Fruit fly (Drosophila melanogaster) whole organism, adult: Measurements from ENCODE around the gene Zw10.

Source experiments
- CG14711 ChIP-seq: fragments of 200-800 bp; sonication (Bioruptor generic); optimal IDR thresholded peaks from 2 replicates; lab custom pipeline; 2018; ENCODE audit warnings: missing biosample characterization, mild to moderate bottlenecking, missing genetic modification characterization, moderate library complexity
- CG1620 ChIP-seq: fragments of 200-800 bp; sonication (Bioruptor generic); optimal IDR thresholded peaks from 2 replicates; lab custom pipeline; 2016; ENCODE audit warnings: missing biosample characterization, missing genetic modification characterization
- CG7045 ChIP-seq: fragments of 200-800 bp; sonication (Bioruptor generic); optimal IDR thresholded peaks from 2 replicates; lab custom pipeline; 2017; ENCODE audit warnings: missing biosample characterization, mild to moderate bottlenecking, missing genetic modification characterization
- CG7101 ChIP-seq: fragments of 200-800 bp; sonication (Bioruptor generic); optimal IDR thresholded peaks from 2 replicates; lab custom pipeline; 2018; ENCODE audit warnings: missing biosample characterization, mild to moderate bottlenecking, missing genetic modification characterization, moderate library complexity
- Crg-1 ChIP-seq: fragments of 200-800 bp; sonication (Bioruptor generic); optimal IDR thresholded peaks from 2 replicates; lab custom pipeline; 2016; ENCODE audit warnings: missing biosample characterization, missing genetic modification characterization
- Mnt ChIP-seq: fragments of 200-800 bp; sonication (Bioruptor generic); optimal IDR thresholded peaks from 2 replicates; lab custom pipeline; 2016; ENCODE audit warnings: missing biosample characterization, mild to moderate bottlenecking, missing genetic modification characterization
- cic ChIP-seq: fragments of 200-800 bp; sonication (Bioruptor generic); optimal IDR thresholded peaks from 2 replicates; lab custom pipeline; 2017; ENCODE audit warnings: missing biosample characterization, mild to moderate bottlenecking, missing genetic modification characterization, moderate library complexity
- kay ChIP-seq: fragments of 200-800 bp; sonication (Bioruptor generic); peaks from one replicate; lab custom pipeline; 2016; ENCODE audit warnings: missing biosample characterization, missing genetic modification characterization, borderline replicate concordance
- pad ChIP-seq: fragments of 200-800 bp; sonication (Bioruptor generic); optimal IDR thresholded peaks from 3 replicates; lab custom pipeline; 2017; ENCODE audit warnings: missing biosample characterization, missing genetic modification characterization, mild to moderate bottlenecking, moderate library complexity, missing genetic modification reagents
- toe ChIP-seq: fragments of 200-800 bp; sonication (Bioruptor generic); optimal IDR thresholded peaks from 2 replicates; lab custom pipeline; 2016; ENCODE audit warnings: missing biosample characterization, missing genetic modification characterization

DNA sequence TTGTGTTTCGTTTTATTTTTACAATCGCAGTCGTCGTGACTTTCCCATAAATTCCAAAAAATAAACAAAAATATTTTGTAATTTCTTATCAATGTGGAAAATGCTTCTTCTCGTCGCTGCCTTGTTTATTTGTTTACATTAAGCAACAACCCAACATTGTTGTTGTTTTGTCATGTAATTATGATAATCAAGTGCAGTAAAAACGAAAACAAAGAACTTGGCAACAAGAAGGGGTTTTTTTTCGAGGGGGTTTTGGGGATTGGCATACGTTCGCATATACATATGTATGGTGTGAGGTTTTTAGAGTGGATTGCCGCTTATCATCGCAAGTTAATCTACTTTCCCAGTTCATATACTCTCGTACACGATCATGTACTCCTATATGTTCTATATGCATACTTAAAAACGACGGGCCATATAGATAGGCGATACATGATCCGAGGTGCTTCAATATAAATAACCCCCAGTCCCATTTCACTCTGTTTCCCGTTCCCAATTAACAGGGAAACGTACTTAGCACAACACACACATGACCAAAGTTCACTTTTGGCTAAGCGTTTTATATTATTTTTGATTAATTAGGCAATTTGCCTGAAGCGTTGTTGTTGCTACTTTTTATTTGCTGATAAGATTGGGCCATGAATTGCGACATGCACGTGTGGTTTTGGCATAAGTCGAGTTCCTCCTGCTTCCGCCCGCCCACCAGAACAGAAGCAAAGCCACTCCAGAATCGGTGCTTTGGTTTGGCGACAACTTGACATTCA, 49.7 kb downstream of the Zw10 start:
- TF ChIP-seq kay (GFP tag; lab: Kevin White, UChicago) (peak; percentile 55), CG14711 (no peak), pad (GFP tag; lab: Kevin White, UChicago) (no peak), CG7045 (GFP tag; lab: Kevin White, UChicago) (no peak), cic (peak; percentile 49), toe (no peak), CG1620 (no peak), Mnt (GFP tag; lab: Kevin White, UChicago) (peak; percentile 18), CG7101 (tag; lab: Kevin White, UChicago) (no peak), Crg-1 (GFP tag; lab: Kevin White, UChicago) (no peak)
